Fruit fly (Drosophila melanogaster) whole organism, wandering third instar larva: ENCODE data around the gene CG32163.

Experiments
- Rel ChIP-seq, 2 experiments: fragments of 200-800 bp; sonication (Bioruptor generic) in 1 of 2; optimal IDR thresholded peaks; 2 replicates in 1 of 2; 3 replicates in 1 of 2; lab custom pipeline; 2016 to 2019; ENCODE audit warnings: mild to moderate bottlenecking in 2 of 2, missing biosample characterization in 2 of 2, missing genetic modification characterization in 2 of 2, moderate library complexity in 1 of 2
- sage ChIP-seq: fragments of 200-800 bp; sonication (Bioruptor generic); optimal IDR thresholded peaks from 2 replicates; lab custom pipeline; 2016; ENCODE audit warnings: missing biosample characterization, mild to moderate bottlenecking, missing genetic modification characterization

dm6 chr3L:16566700-16567221, 20.2 kb upstream of the CG32163 start, which contains the start of gene UQCR-6.4L:
- no peak for TF ChIP-seq Rel (GFP tag; optimal IDR thresholded peaks at IDR 0.05; lab: Kevin White, UChicago)
- TF ChIP-seq Rel (tag; optimal IDR thresholded peaks at IDR 0.05; lab: Kevin White, UChicago) = no peak
- no peak for TF ChIP-seq sage (GFP tag; lab: Kevin White, UChicago)
